Fruit fly (Drosophila melanogaster) S2 (cell line): Measurements from ENCODE around the gene tara.

Experiments
- CG8478 ChIP-seq: fragments of >200 bp; optimal IDR thresholded peaks from 2 replicates; lab custom pipeline; 2018
- CTCF ChIP-seq, 2 experiments: fragments of >200 bp; optimal IDR thresholded peaks; 2 replicates each; lab custom pipeline; 2018

DNA sequence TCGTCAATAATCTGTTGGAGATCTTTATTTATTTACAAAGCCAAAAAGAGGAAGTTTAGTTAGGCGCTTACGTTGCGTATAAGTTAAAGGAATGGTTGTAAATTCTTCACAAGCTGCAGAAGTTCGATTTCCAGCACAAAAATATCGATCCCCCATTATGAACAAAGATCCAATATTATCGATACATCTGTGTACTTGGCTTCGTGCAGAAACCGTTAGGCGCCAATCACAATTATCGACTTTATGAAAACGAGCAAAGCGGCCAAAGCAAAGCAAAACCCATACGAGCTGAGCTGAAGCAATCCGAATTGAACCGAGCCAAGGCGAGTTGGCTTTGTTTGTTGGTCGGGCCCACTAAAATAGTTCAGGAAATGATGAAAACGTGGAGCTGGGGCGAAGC is at the start of gene tara:
- TF ChIP-seq CG8478 (lab: Kevin White, UChicago) (no peak), CTCF (optimal IDR thresholded peaks at IDR 0.05; lab: Kevin White, UChicago) (no peak)
